Worm (Caenorhabditis elegans): ENCODE measurements around the gene F34D10.4.

Gene F34D10.4

ce11 chrIII:3736302-3736701, at the start of gene F34D10.4:
TSS of gene F34D10.4 (plus strand) at chrIII:3736602.
- no peak for TF ChIP-seq unc-62 (GFP tag; optimal IDR thresholded peaks at IDR 0.05)

- TF ChIP-seq unc-62 (GFP tag; optimal IDR thresholded peaks at IDR 0.05) = no peak
Measured at ce11 chrIII:3692516-3692915, 43.9 kb upstream of the F34D10.4 start.

- no peak for TF ChIP-seq unc-62 (GFP tag; optimal IDR thresholded peaks at IDR 0.05)
Measured at ce11 chrIII:3694572-3694971, 41.8 kb upstream of the F34D10.4 start, which contains the start of gene npr-15. TSS of gene npr-15 (minus strand) at chrIII:3694672.

- no peak for TF ChIP-seq unc-62 (GFP tag; optimal IDR thresholded peaks at IDR 0.05)
Measured at ce11 chrIII:3698366-3698765, 38.0 kb upstream of the F34D10.4 start.

- TF ChIP-seq unc-62 (GFP tag; optimal IDR thresholded peaks at IDR 0.05) = no peak
Measured at ce11 chrIII:3699275-3699674, 37.1 kb upstream of the F34D10.4 start, which contains the start of gene cyn-9. TSS of gene cyn-9 (minus strand) at chrIII:3699640.

- TF ChIP-seq unc-62 (GFP tag; optimal IDR thresholded peaks at IDR 0.05) = no peak
Measured at ce11 chrIII:3701411-3702310, 34.7 kb upstream of the F34D10.4 start, which contains the start of the genes pdi-1 and C14B1.2. TSS of gene pdi-1 (minus strand) at chrIII:3701461. TSS of gene C14B1.2 (plus strand) at chrIII:3702260.

- no peak for TF ChIP-seq unc-62 (GFP tag; optimal IDR thresholded peaks at IDR 0.05)
Measured at ce11 chrIII:3703397-3703796, 33.0 kb upstream of the F34D10.4 start, which contains the start of gene C14B1.3. TSS of gene C14B1.3 (plus strand) at chrIII:3703564.

- no peak for TF ChIP-seq unc-62 (GFP tag; optimal IDR thresholded peaks at IDR 0.05)
Measured at ce11 chrIII:3704967-3705366, 31.4 kb upstream of the F34D10.4 start, which contains the start of gene wdr-5.1. TSS of gene wdr-5.1 (plus strand) at chrIII:3705285.

ce11 chrIII:3706586-3706985, 29.8 kb upstream of the F34D10.4 start, which contains the start of gene dph-1:
TSS of gene dph-1 (plus strand) at chrIII:3706886.
- TF ChIP-seq unc-62 (GFP tag; optimal IDR thresholded peaks at IDR 0.05) = no peak

ce11 chrIII:3709030-3709429, 27.4 kb upstream of the F34D10.4 start, which contains the start of gene alkb-8:
TSS of gene alkb-8 (plus strand) at chrIII:3709330.
- TF ChIP-seq unc-62 (GFP tag; optimal IDR thresholded peaks at IDR 0.05) = no peak

ce11 chrIII:3713163-3713562, 23.2 kb upstream of the F34D10.4 start, which contains the start of gene nrde-1:
TSS of gene nrde-1 (plus strand) at chrIII:3713463.
- no peak for TF ChIP-seq unc-62 (GFP tag; optimal IDR thresholded peaks at IDR 0.05)

ce11 chrIII:3716073-3716659, 20.2 kb upstream of the F34D10.4 start:
- no peak for TF ChIP-seq unc-62 (GFP tag; optimal IDR thresholded peaks at IDR 0.05)

- TF ChIP-seq unc-62 (GFP tag; optimal IDR thresholded peaks at IDR 0.05) = no peak
Measured at ce11 chrIII:3719564-3719963, 16.8 kb upstream of the F34D10.4 start, which contains the start of gene C14B1.8. TSS of gene C14B1.8 (minus strand) at chrIII:3719680.

ce11 chrIII:3723726-3724125, 12.7 kb upstream of the F34D10.4 start:
- no peak for TF ChIP-seq unc-62 (GFP tag; optimal IDR thresholded peaks at IDR 0.05)

- no peak for TF ChIP-seq unc-62 (GFP tag; optimal IDR thresholded peaks at IDR 0.05)
Measured at ce11 chrIII:3724880-3725279, 11.5 kb upstream of the F34D10.4 start, which contains the start of gene C14B1.12. TSS of gene C14B1.12 (minus strand) at chrIII:3724980.

- TF ChIP-seq unc-62 (GFP tag; optimal IDR thresholded peaks at IDR 0.05) = no peak
Measured at ce11 chrIII:3726443-3726842, 10.0 kb upstream of the F34D10.4 start, which contains the start of gene gldi-5. TSS of gene gldi-5 (minus strand) at chrIII:3726500.

Measured in whole organism, dauer.